Worm (Caenorhabditis elegans) whole organism, L1 larva: ENCODE data around the gene C05E4.12.

ENCODE experiments used
- ama-1 ChIP-seq: fragments of 150-350 bp; optimal IDR thresholded peaks from 2 replicates; lab custom pipeline; 2014
- ceh-90 ChIP-seq: sonication (generic microtip); optimal IDR thresholded peaks from 2 replicates; lab custom pipeline; 2016; ENCODE audit warnings: missing genetic modification characterization, missing compliant biosample characterization
- dpl-1 ChIP-seq, 3 experiments: fragments of 150-350 bp in 2 of 3; sonication (generic microtip) in 1 of 3; optimal IDR thresholded peaks; 2 replicates each; lab custom pipeline; 2014 to 2017; ENCODE audit warnings: missing biosample characterization in 3 of 3, missing genetic modification characterization in 3 of 3, missing genetic modification reagents in 3 of 3
- fos-1 ChIP-seq: fragments of 150-350 bp; optimal IDR thresholded peaks from 2 replicates; lab custom pipeline; 2014; ENCODE audit warnings: missing biosample characterization, missing genetic modification characterization
- nhr-237 ChIP-seq: fragments of 150-350 bp; optimal IDR thresholded peaks from 2 replicates; lab custom pipeline; 2014; ENCODE audit warnings: missing biosample characterization, missing genetic modification characterization
- nhr-28 ChIP-seq: fragments of 150-350 bp; optimal IDR thresholded peaks from 2 replicates; lab custom pipeline; 2014; ENCODE audit warnings: missing biosample characterization, missing genetic modification characterization
- nhr-90 ChIP-seq: sonication (generic microtip); optimal IDR thresholded peaks from 2 replicates; lab custom pipeline; 2016; ENCODE audit warnings: mild to moderate bottlenecking, missing genetic modification characterization, missing compliant biosample characterization; ENCODE audit not compliant: poor library complexity
- unc-62 ChIP-seq: fragments of 150-350 bp; optimal IDR thresholded peaks from 2 replicates; lab custom pipeline; 2014; ENCODE audit warnings: missing biosample characterization, missing genetic modification reagents, missing genetic modification characterization

ce11 chrV:774875-775359, 13.1 kb upstream of the C05E4.12 start, which contains the start of gene srbc-58:
- TF ChIP-seq nhr-90 (tag; lab: Kevin White, UChicago) = no peak
- no peak for TF ChIP-seq nhr-28
- no peak for TF ChIP-seq fos-1 (tag; lab: Kevin White, UChicago)
- TF ChIP-seq ceh-90 (tag; lab: Kevin White, UChicago) = no peak
- TF ChIP-seq nhr-237 (tag; lab: Kevin White, UChicago) = no peak
- peak; percentile 79 for TF ChIP-seq ama-1 (lab: Kevin White, UChicago)
- TF ChIP-seq dpl-1 (GFP tag; optimal IDR thresholded peaks at IDR 0.05; lab: Kevin White, UChicago) = peak in 2 of 3 experiments; percentile 17 to 61
- no peak for TF ChIP-seq unc-62 (GFP tag; lab: Kevin White, UChicago)
